Fruit fly (Drosophila melanogaster) whole organism, embryonic: ENCODE results near the gene bon.

Experiments used
- BtbVII ChIP-seq: fragments of 200-800 bp; sonication (Bioruptor generic); optimal IDR thresholded peaks from 3 replicates; lab custom pipeline; 2017; ENCODE audit warnings: missing biosample characterization, mild to moderate bottlenecking, missing genetic modification characterization
- CG10274 ChIP-seq: fragments of 200-800 bp; sonication (Bioruptor generic); optimal IDR thresholded peaks from 3 replicates; lab custom pipeline; 2017; ENCODE audit warnings: missing biosample characterization, mild to moderate bottlenecking, missing genetic modification characterization
- CG11504 ChIP-seq: fragments of 200-800 bp; sonication (Bioruptor generic); optimal IDR thresholded peaks from 3 replicates; lab custom pipeline; 2019; ENCODE audit warnings: missing biosample characterization, mild to moderate bottlenecking, missing genetic modification characterization, moderate library complexity
- CG11723 ChIP-seq: fragments of 200-800 bp; sonication (Bioruptor generic); optimal IDR thresholded peaks from 2 replicates; lab custom pipeline; 2017; ENCODE audit warnings: missing biosample characterization, mild to moderate bottlenecking, missing genetic modification characterization
- CG12104 ChIP-seq: fragments of 200-800 bp; sonication (Bioruptor generic); optimal IDR thresholded peaks from 3 replicates; lab custom pipeline; 2016; ENCODE audit warnings: missing biosample characterization, missing genetic modification characterization
- CG15011 ChIP-seq: fragments of 200-800 bp; sonication (Bioruptor generic); optimal IDR thresholded peaks from 3 replicates; lab custom pipeline; 2018; ENCODE audit warnings: missing biosample characterization, mild to moderate bottlenecking, missing genetic modification characterization
- CG16779 ChIP-seq: fragments of 200-800 bp; sonication (Bioruptor generic); IDR thresholded peaks from 2 replicates; pipeline ENCODE4 v1.3.6; 2022; ENCODE audit warnings: missing biosample characterization, missing genetic modification characterization
- CG18619 ChIP-seq: fragments of 200-800 bp; sonication (Bioruptor generic); optimal IDR thresholded peaks from 3 replicates; lab custom pipeline; 2017; ENCODE audit warnings: missing biosample characterization, mild to moderate bottlenecking, missing genetic modification characterization
- CG31388 ChIP-seq: fragments of 200-800 bp; sonication (Bioruptor generic); optimal IDR thresholded peaks from 2 replicates; lab custom pipeline; 2016; ENCODE audit warnings: missing biosample characterization, missing genetic modification characterization
- CG3163 ChIP-seq: fragments of 200-800 bp; sonication (Bioruptor generic); optimal IDR thresholded peaks from 3 replicates; lab custom pipeline; 2016; ENCODE audit warnings: missing biosample characterization, missing genetic modification characterization
- CG4617 ChIP-seq: fragments of 200-800 bp; sonication (Bioruptor generic); optimal IDR thresholded peaks from 3 replicates; lab custom pipeline; 2016; ENCODE audit warnings: missing biosample characterization, missing genetic modification characterization, borderline replicate concordance
- CG5953 ChIP-seq: fragments of 200-800 bp; sonication (Bioruptor generic); IDR thresholded peaks from 2 replicates; pipeline ENCODE4 v1.3.6; 2022; ENCODE audit warnings: missing biosample characterization, missing genetic modification characterization
- CG6813 ChIP-seq: fragments of 200-800 bp; sonication (Bioruptor generic); optimal IDR thresholded peaks from 2 replicates; lab custom pipeline; 2017; ENCODE audit warnings: missing biosample characterization, missing genetic modification characterization, mild to moderate bottlenecking, moderate library complexity, missing genetic modification reagents
- CG7357 ChIP-seq: fragments of 200-800 bp; sonication (Bioruptor generic); IDR thresholded peaks from 3 replicates; pipeline ENCODE4 v1.3.6; 2022; ENCODE audit warnings: missing biosample characterization, missing genetic modification characterization
- CG7786 ChIP-seq: fragments of 200-800 bp; sonication (Bioruptor generic); optimal IDR thresholded peaks from 2 replicates; lab custom pipeline; 2016; ENCODE audit warnings: missing biosample characterization, missing genetic modification characterization
- CG8924 ChIP-seq: fragments of 200-800 bp; optimal IDR thresholded peaks from 3 replicates; lab custom pipeline; 2019; ENCODE audit warnings: missing biosample characterization, mild to moderate bottlenecking, missing genetic modification characterization, moderate library complexity
- CG9932 ChIP-seq: fragments of 200-800 bp; sonication (Bioruptor generic); IDR thresholded peaks from 2 replicates; pipeline ENCODE4 v1.3.6; 2022; ENCODE audit warnings: missing biosample characterization, missing genetic modification characterization
- CHES-1-like ChIP-seq: fragments of 200-800 bp; sonication (Bioruptor generic); optimal IDR thresholded peaks from 2 replicates; lab custom pipeline; 2016; ENCODE audit warnings: missing biosample characterization, missing genetic modification characterization
- Dip2 ChIP-seq: fragments of 200-800 bp; sonication (Bioruptor generic); IDR thresholded peaks from 2 replicates; pipeline ENCODE4 v1.3.6; 2022; ENCODE audit warnings: missing biosample characterization, missing genetic modification characterization
- Dip3 ChIP-seq: fragments of 200-800 bp; sonication (Bioruptor generic); optimal IDR thresholded peaks from 3 replicates; lab custom pipeline; 2016; ENCODE audit warnings: missing biosample characterization, missing genetic modification characterization
- Doc2 ChIP-seq: fragments of 200-800 bp; sonication (Bioruptor generic); IDR thresholded peaks from 2 replicates; pipeline ENCODE4 v1.3.6; 2022; ENCODE audit warnings: missing biosample characterization, missing genetic modification characterization
- Dp ChIP-seq: fragments of 200-800 bp; sonication (Bioruptor generic); optimal IDR thresholded peaks from 2 replicates; lab custom pipeline; 2018; ENCODE audit warnings: missing biosample characterization, mild to moderate bottlenecking, missing genetic modification characterization, moderate library complexity
- Ets97D ChIP-seq: fragments of 200-800 bp; sonication (Bioruptor generic); optimal IDR thresholded peaks from 3 replicates; lab custom pipeline; 2016; ENCODE audit warnings: missing biosample characterization, missing genetic modification characterization
- HLH3B ChIP-seq: fragments of 200-800 bp; sonication (Bioruptor generic); IDR thresholded peaks from 2 replicates; pipeline ENCODE4 v1.3.6; 2022; ENCODE audit warnings: missing biosample characterization, missing genetic modification characterization
- MBD-R2 ChIP-seq: fragments of 200-800 bp; sonication (Bioruptor generic); IDR thresholded peaks from 2 replicates; pipeline ENCODE4 v1.3.6; 2022; ENCODE audit warnings: missing biosample characterization, missing genetic modification characterization
- Mad ChIP-seq: fragments of 200-800 bp; sonication (Bioruptor generic); optimal IDR thresholded peaks from 2 replicates; lab custom pipeline; 2016; ENCODE audit warnings: missing biosample characterization, missing genetic modification characterization
- Mes4 ChIP-seq: fragments of 200-800 bp; sonication (Bioruptor generic); optimal IDR thresholded peaks from 2 replicates; lab custom pipeline; 2016; ENCODE audit warnings: missing biosample characterization, missing genetic modification characterization
- Myb ChIP-seq: fragments of 200-800 bp; sonication (Bioruptor generic); optimal IDR thresholded peaks from 2 replicates; lab custom pipeline; 2016; ENCODE audit warnings: missing biosample characterization, missing genetic modification characterization
- NC2α ChIP-seq: fragments of 200-800 bp; sonication (Bioruptor generic); optimal IDR thresholded peaks from 2 replicates; lab custom pipeline; 2016; ENCODE audit warnings: missing biosample characterization, missing genetic modification characterization
- Neu2 ChIP-seq: fragments of 200-800 bp; sonication (Bioruptor generic); optimal IDR thresholded peaks from 3 replicates; lab custom pipeline; 2016; ENCODE audit warnings: missing biosample characterization, missing genetic modification characterization, borderline replicate concordance
- Oli ChIP-seq: fragments of 200-800 bp; sonication (Bioruptor generic); optimal IDR thresholded peaks from 2 replicates; lab custom pipeline; 2018; ENCODE audit warnings: missing biosample characterization, mild to moderate bottlenecking, missing genetic modification characterization, moderate library complexity
- Rfx ChIP-seq: fragments of 200-800 bp; sonication (Bioruptor generic); IDR thresholded peaks from 2 replicates; pipeline ENCODE4 v1.3.6; 2022; ENCODE audit warnings: missing biosample characterization, missing genetic modification characterization
- Rx ChIP-seq: fragments of 200-800 bp; sonication (Bioruptor generic); IDR thresholded peaks from 2 replicates; pipeline ENCODE4 v1.3.6; 2022; ENCODE audit warnings: missing biosample characterization, missing genetic modification characterization
- Usf ChIP-seq: fragments of 200-800 bp; sonication (Bioruptor generic); optimal IDR thresholded peaks from 2 replicates; lab custom pipeline; 2017; ENCODE audit warnings: missing genotype, missing biosample characterization, missing genetic modification characterization
- YL-1 ChIP-seq: fragments of 200-800 bp; sonication (Bioruptor generic); optimal IDR thresholded peaks from 3 replicates; lab custom pipeline; 2017; ENCODE audit warnings: missing biosample characterization, mild to moderate bottlenecking, missing genetic modification characterization
- al ChIP-seq: fragments of 200-800 bp; sonication (Bioruptor generic); IDR thresholded peaks from 2 replicates; pipeline ENCODE4 v1.3.6; 2022; ENCODE audit warnings: missing biosample characterization, missing genetic modification characterization
- emc ChIP-seq: fragments of 200-800 bp; sonication (Bioruptor generic); optimal IDR thresholded peaks from 2 replicates; lab custom pipeline; 2016; ENCODE audit warnings: missing biosample characterization, missing genetic modification characterization
- ewg ChIP-seq: fragments of 200-800 bp; sonication (Bioruptor generic); optimal IDR thresholded peaks from 3 replicates; lab custom pipeline; 2017; ENCODE audit warnings: mild to moderate bottlenecking, missing biosample characterization, missing genetic modification reagents, missing genetic modification characterization
- fd3F ChIP-seq: fragments of 200-800 bp; sonication (Bioruptor generic); optimal IDR thresholded peaks from 2 replicates; lab custom pipeline; 2018; ENCODE audit warnings: missing biosample characterization, mild to moderate bottlenecking, missing genetic modification characterization, moderate library complexity
- gsb-n ChIP-seq: fragments of 200-800 bp; sonication (Bioruptor generic); optimal IDR thresholded peaks from 3 replicates; lab custom pipeline; 2018; ENCODE audit warnings: missing biosample characterization, mild to moderate bottlenecking, missing genetic modification characterization
- jing ChIP-seq: fragments of 200-800 bp; sonication (Bioruptor generic); optimal IDR thresholded peaks from 2 replicates; lab custom pipeline; 2018; ENCODE audit warnings: missing biosample characterization, mild to moderate bottlenecking, missing genetic modification characterization
- lab ChIP-seq: fragments of 200-800 bp; sonication (Bioruptor generic); optimal IDR thresholded peaks from 3 replicates; lab custom pipeline; 2017; ENCODE audit warnings: missing biosample characterization, missing genetic modification characterization, mild to moderate bottlenecking, moderate library complexity, missing genetic modification reagents
- nerfin-2 ChIP-seq: fragments of 200-800 bp; sonication (Bioruptor generic); IDR thresholded peaks from 2 replicates; pipeline ENCODE4 v1.3.6; 2022; ENCODE audit warnings: missing biosample characterization, missing genetic modification characterization; ENCODE audit not compliant: partially characterized antibody
- otp ChIP-seq: fragments of 200-800 bp; sonication (Bioruptor generic); IDR thresholded peaks from 3 replicates; pipeline ENCODE4, ENCODE4 v1.3.6; 2022; ENCODE audit warnings: missing biosample characterization, missing genetic modification characterization
- ttk ChIP-seq: fragments of 200-800 bp; sonication (Bioruptor generic); IDR thresholded peaks from 2 replicates; pipeline ENCODE4 v2.1.2; 2022; ENCODE audit warnings: missing biosample characterization, missing genetic modification characterization
- tup ChIP-seq: fragments of 200-800 bp; sonication (Bioruptor generic); optimal IDR thresholded peaks from 2 replicates; lab custom pipeline; 2016; ENCODE audit warnings: missing biosample characterization, mild to moderate bottlenecking, missing genetic modification characterization, moderate library complexity
- zf30C ChIP-seq: fragments of 200-800 bp; sonication (Bioruptor generic); optimal IDR thresholded peaks from 3 replicates; lab custom pipeline; 2018; ENCODE audit warnings: missing biosample characterization, mild to moderate bottlenecking, missing genetic modification characterization
- zfh2 ChIP-seq: fragments of 200-800 bp; sonication (Bioruptor generic); optimal IDR thresholded peaks from 2 replicates; lab custom pipeline; 2016; ENCODE audit warnings: missing biosample characterization, missing genetic modification characterization

The bon gene

dm6 chr3R:20587630-20588479, 5.1 kb upstream of the bon start, which contains the start of gene Septin2 (continued):
- no peak for TF ChIP-seq emc (GFP tag; lab: Kevin White, UChicago)
- peak; percentile 63 for TF ChIP-seq CG31388 (GFP tag; lab: Kevin White, UChicago)
- TF ChIP-seq NC2α (GFP tag; lab: Kevin White, UChicago): peak; percentile 46
- peak; percentile 67; the same call in 1 of the 2 replicates for TF ChIP-seq ttk
- peak; percentile 86 for TF ChIP-seq Oli
- TF ChIP-seq Mes4 (GFP tag; lab: Kevin White, UChicago): peak; percentile 65
- peak; percentile 17 for TF ChIP-seq Myb (GFP tag; lab: Kevin White, UChicago)
- peak; percentile 82 for TF ChIP-seq lab (GFP tag; lab: Kevin White, UChicago)
- peak; percentile 83 for TF ChIP-seq CG12104 (GFP tag; lab: Kevin White, UChicago)
- peak; percentile 26 for TF ChIP-seq Ets97D
- no peak; the same call in 2 of the 3 replicates for TF ChIP-seq otp (GFP tag; lab: Robert Waterston, UW)
- no peak for TF ChIP-seq Doc2 (GFP tag; lab: Robert Waterston, UW)
- peak; percentile 45 for TF ChIP-seq CG7786
- peak; percentile 71 for TF ChIP-seq gsb-n (tag; lab: Kevin White, UChicago)
- peak; percentile 14 for TF ChIP-seq Dip3 (GFP tag; lab: Kevin White, UChicago)
- TF ChIP-seq CG11504 (tag; lab: Kevin White, UChicago): peak; percentile 91
- TF ChIP-seq CG5953: 0 out of 2 replicates have a peak, but pooled peaks have one; percentile 13
- TF ChIP-seq ewg (GFP tag; lab: Kevin White, UChicago): peak; percentile 70
- peak; percentile 68 for TF ChIP-seq CG6813 (GFP tag; lab: Kevin White, UChicago)
- peak; percentile 54 for TF ChIP-seq fd3F (GFP tag; lab: Kevin White, UChicago)
- peak; percentile 68 for TF ChIP-seq CG15011 (GFP tag; lab: Kevin White, UChicago)
- TF ChIP-seq jing (GFP tag; lab: Kevin White, UChicago): peak; percentile 65
- peak; percentile 86 for TF ChIP-seq CG8924 (tag; lab: Kevin White, UChicago)
- no peak for TF ChIP-seq CG3163 (GFP tag; lab: Kevin White, UChicago)
- TF ChIP-seq CG9932 (GFP tag; lab: Robert Waterston, UW): no peak
- peak; percentile 70 for TF ChIP-seq HLH3B
- 0 out of 3 replicates have a peak, but pooled peaks have one; percentile 49 for TF ChIP-seq CG7357 (GFP tag; lab: Robert Waterston, UW)
- TF ChIP-seq CG16779: 0 out of 2 replicates have a peak, but pooled peaks have one; percentile 47
- TF ChIP-seq nerfin-2 (GFP tag; lab: Robert Waterston, UW): no peak
- peak; percentile 80 for TF ChIP-seq CG18619
- TF ChIP-seq CG4617 (GFP tag; lab: Kevin White, UChicago): no peak
- TF ChIP-seq Rx (GFP tag; lab: Robert Waterston, UW): peak; percentile 42; the same call in 1 of the 2 replicates
- TF ChIP-seq Dp (GFP tag; lab: Kevin White, UChicago): peak; percentile 25
- TF ChIP-seq BtbVII (GFP tag; lab: Kevin White, UChicago): peak; percentile 77
- TF ChIP-seq CHES-1-like (GFP tag; lab: Kevin White, UChicago): peak; percentile 66
- no peak for TF ChIP-seq zf30C (GFP tag; lab: Kevin White, UChicago)
- TF ChIP-seq zfh2 (GFP tag; lab: Kevin White, UChicago): no peak
- TF ChIP-seq MBD-R2: no peak; the same call in none of the 2 replicates
- no peak for TF ChIP-seq al (GFP tag; lab: Robert Waterston, UW)
- peak; percentile 75 for TF ChIP-seq CG11723 (GFP tag; lab: Kevin White, UChicago)
- TF ChIP-seq YL-1: no peak
- no peak for TF ChIP-seq Neu2 (GFP tag; lab: Kevin White, UChicago)
- peak; percentile 29; the same call in 1 of the 2 replicates for TF ChIP-seq Rfx (GFP tag; lab: Robert Waterston, UW)
- TF ChIP-seq tup: peak; percentile 55
- peak; percentile 38 for TF ChIP-seq Mad (GFP tag; lab: Kevin White, UChicago)
- TF ChIP-seq Usf (GFP tag; lab: Kevin White, UChicago): no peak
- peak; percentile 33 for TF ChIP-seq CG10274 (GFP tag; lab: Kevin White, UChicago)
- TF ChIP-seq Dip2 (GFP tag; lab: Robert Waterston, UW): no peak
